Worm (Caenorhabditis elegans) whole organism, early embryonic: ENCODE measurements around the gene ipla-7.

Experiments used
- F13C5.2 ChIP-seq: sonication (generic microtip); optimal IDR thresholded peaks from 2 replicates; lab custom pipeline; 2017; ENCODE audit warnings: mild to moderate bottlenecking, missing genetic modification characterization, inconsistent platforms, missing compliant biosample characterization
- aly-1 ChIP-seq: sonication (generic microtip); optimal IDR thresholded peaks from 2 replicates; lab custom pipeline; 2016; ENCODE audit warnings: missing genetic modification characterization, missing compliant biosample characterization
- ama-1 ChIP-seq: fragments of 150-350 bp; optimal IDR thresholded peaks from 2 replicates; lab custom pipeline; 2014
- flt-1 ChIP-seq: fragments of 200-800 bp; sonication (Bioruptor generic); IDR thresholded peaks from 2 replicates; pipeline ENCODE4 v1.3.6; 2022; ENCODE audit warnings: missing genetic modification characterization, missing compliant biosample characterization
- hmg-4 ChIP-seq: fragments of 200-800 bp; sonication (Bioruptor generic); optimal IDR thresholded peaks from 2 replicates; lab custom pipeline; 2018; ENCODE audit warnings: mild to moderate bottlenecking, missing genetic modification characterization, missing compliant biosample characterization
- hnd-1 ChIP-seq: sonication (generic microtip); optimal IDR thresholded peaks from 2 replicates; lab custom pipeline; 2016; ENCODE audit warnings: missing genetic modification characterization, missing compliant biosample characterization

ce11 chrIV:10080816-10081215, 18.2 kb upstream of the ipla-7 start, which contains the start of gene W01B6.6:
- TF ChIP-seq flt-1 (GFP tag; lab: Robert Waterston, UW) (no peak), ama-1 (lab: Kevin White, UChicago) (no peak), F13C5.2 (tag; lab: Kevin White, UChicago) (no peak), hnd-1 (tag; lab: Kevin White, UChicago) (no peak), aly-1 (no peak), hmg-4 (GFP tag; lab: Kevin White, UChicago) (no peak)
